Fruit fly (Drosophila melanogaster) whole organism, prepupa: ENCODE results near the gene CG14644.

Experiments used
- CG10631 ChIP-seq: fragments of 200-800 bp; sonication (Bioruptor generic); optimal IDR thresholded peaks from 2 replicates; lab custom pipeline; 2016; ENCODE audit warnings: missing biosample characterization, missing genetic modification characterization
- CG11294 ChIP-seq: fragments of 200-800 bp; sonication (Bioruptor generic); IDR thresholded peaks from 2 replicates; pipeline ENCODE4 v1.3.6; 2022; ENCODE audit warnings: missing biosample characterization, missing genetic modification characterization
- CG11762 ChIP-seq: fragments of 200-800 bp; sonication (Bioruptor generic); optimal IDR thresholded peaks from 3 replicates; lab custom pipeline; 2016; ENCODE audit warnings: missing biosample characterization, missing genetic modification characterization; ENCODE audit not compliant: insufficient read depth
- CG11902 ChIP-seq: fragments of 200-800 bp; sonication (Bioruptor generic); optimal IDR thresholded peaks from 3 replicates; lab custom pipeline; 2016; ENCODE audit warnings: missing biosample characterization, missing genetic modification characterization
- CG15336 ChIP-seq: fragments of 200-800 bp; sonication (Bioruptor generic); IDR thresholded peaks from 2 replicates; pipeline ENCODE4 v1.3.6; 2022; ENCODE audit warnings: missing biosample characterization, missing genetic modification characterization
- CG16779 ChIP-seq: fragments of 200-800 bp; sonication (Bioruptor generic); optimal IDR thresholded peaks from 3 replicates; lab custom pipeline; 2017; ENCODE audit warnings: missing biosample characterization, mild to moderate bottlenecking, missing genetic modification characterization
- CG3032 ChIP-seq: fragments of 200-800 bp; optimal IDR thresholded peaks from 2 replicates; lab custom pipeline; 2019; ENCODE audit warnings: missing biosample characterization, mild to moderate bottlenecking, missing genetic modification characterization, moderate library complexity
- CG34406 ChIP-seq: fragments of 200-800 bp; sonication (Bioruptor generic); optimal IDR thresholded peaks from 3 replicates; lab custom pipeline; 2016; ENCODE audit warnings: missing biosample characterization, missing genetic modification characterization
- CG3919 ChIP-seq: fragments of 200-800 bp; sonication (Bioruptor generic); optimal IDR thresholded peaks from 3 replicates; lab custom pipeline; 2016; ENCODE audit warnings: missing biosample characterization, missing genetic modification characterization
- CG4318 ChIP-seq: fragments of 200-800 bp; sonication (Bioruptor generic); optimal IDR thresholded peaks from 3 replicates; lab custom pipeline; 2017; ENCODE audit warnings: missing biosample characterization, mild to moderate bottlenecking, missing genetic modification characterization
- CG6792 ChIP-seq: fragments of 200-800 bp; sonication (Bioruptor generic); optimal IDR thresholded peaks from 3 replicates; lab custom pipeline; 2016; ENCODE audit warnings: missing biosample characterization, missing genetic modification characterization
- CG6808 ChIP-seq: fragments of 200-800 bp; sonication (Bioruptor generic); optimal IDR thresholded peaks from 3 replicates; lab custom pipeline; 2017; ENCODE audit warnings: missing biosample characterization, missing genetic modification characterization, mild to moderate bottlenecking, moderate library complexity, missing genetic modification reagents
- CG9139 ChIP-seq: fragments of 200-800 bp; sonication (Bioruptor generic); optimal IDR thresholded peaks from 3 replicates; lab custom pipeline; 2017; ENCODE audit warnings: missing biosample characterization, mild to moderate bottlenecking, missing genetic modification characterization
- Eip78C ChIP-seq: fragments of 200-800 bp; sonication (Bioruptor generic); peaks from one replicate; lab custom pipeline; 2016; ENCODE audit warnings: missing biosample characterization, missing genetic modification characterization
- Eip93F ChIP-seq: fragments of 200-800 bp; sonication (Bioruptor generic); optimal IDR thresholded peaks from 2 replicates; lab custom pipeline; 2016; ENCODE audit warnings: missing biosample characterization, mild to moderate bottlenecking, missing genetic modification characterization
- Gug ChIP-seq: fragments of 200-800 bp; sonication (Bioruptor generic); IDR thresholded peaks from 2 replicates; pipeline ENCODE4 v1.3.6; 2022; ENCODE audit warnings: missing biosample characterization, missing genetic modification characterization
- Sox102F ChIP-seq: fragments of 200-800 bp; sonication (Bioruptor generic); optimal IDR thresholded peaks from 2 replicates; lab custom pipeline; 2016; ENCODE audit warnings: missing biosample characterization, mild to moderate bottlenecking, missing genetic modification characterization
- Sox15 ChIP-seq: fragments of 200-800 bp; sonication (Bioruptor generic); optimal IDR thresholded peaks from 3 replicates; lab custom pipeline; 2016; ENCODE audit warnings: missing biosample characterization, missing genetic modification characterization
- achi ChIP-seq: fragments of 200-800 bp; sonication (Bioruptor generic); optimal IDR thresholded peaks from 3 replicates; lab custom pipeline; 2016; ENCODE audit warnings: missing biosample characterization, missing genetic modification characterization
- dac ChIP-seq: fragments of 200-800 bp; sonication (Bioruptor generic); optimal IDR thresholded peaks from 2 replicates; lab custom pipeline; 2017; ENCODE audit warnings: missing biosample characterization, mild to moderate bottlenecking, missing genetic modification characterization
- eg ChIP-seq: fragments of 200-800 bp; sonication (Bioruptor generic); IDR thresholded peaks from 3 replicates; pipeline ENCODE4 v1.3.6; 2022; ENCODE audit warnings: missing biosample characterization, missing genetic modification characterization
- fd85E ChIP-seq: fragments of 200-800 bp; sonication (Bioruptor generic); optimal IDR thresholded peaks from 3 replicates; lab custom pipeline; 2016; ENCODE audit warnings: missing biosample characterization, missing genetic modification characterization
- fkh ChIP-seq: fragments of 200-800 bp; sonication (Bioruptor generic); optimal IDR thresholded peaks from 3 replicates; lab custom pipeline; 2017; ENCODE audit warnings: missing biosample characterization, mild to moderate bottlenecking, missing genetic modification characterization, moderate library complexity
- lz ChIP-seq: fragments of 200-800 bp; sonication (Bioruptor generic); optimal IDR thresholded peaks from 3 replicates; lab custom pipeline; 2016; ENCODE audit warnings: missing biosample characterization, missing genetic modification characterization
- pdm3 ChIP-seq: fragments of 200-800 bp; sonication (Bioruptor generic); optimal IDR thresholded peaks from 3 replicates; lab custom pipeline; 2016; ENCODE audit warnings: missing biosample characterization, missing genetic modification characterization
- spab ChIP-seq: fragments of 200-800 bp; sonication (Bioruptor generic); optimal IDR thresholded peaks from 2 replicates; lab custom pipeline; 2017; ENCODE audit warnings: missing biosample characterization, mild to moderate bottlenecking, missing genetic modification characterization, missing genetic modification reagents
- ss ChIP-seq, 2 experiments: fragments of 200-800 bp; sonication (Bioruptor generic); optimal IDR thresholded peaks; 2 replicates in 1 of 2; 3 replicates in 1 of 2; lab custom pipeline; 2017 to 2018; ENCODE audit warnings: mild to moderate bottlenecking in 2 of 2, missing biosample characterization in 2 of 2, missing genetic modification characterization in 2 of 2, moderate library complexity in 1 of 2
- svp ChIP-seq: fragments of 200-800 bp; sonication (Bioruptor generic); peaks from one replicate; lab custom pipeline; 2016; ENCODE audit warnings: missing biosample characterization, missing genetic modification characterization
- vri ChIP-seq: fragments of 200-800 bp; sonication (Bioruptor generic); optimal IDR thresholded peaks from 3 replicates; lab custom pipeline; 2016; ENCODE audit warnings: missing biosample characterization, mild to moderate bottlenecking, missing genetic modification characterization

The CG14644 gene

dm6 chr3R:4252943-4253342, at the start of gene CG14644:
CG14644 (minus strand) TSS chr3R:4253043.
- no peak for TF ChIP-seq eg (GFP tag; lab: Robert Waterston, UW)
- no peak for TF ChIP-seq fd85E (GFP tag; lab: Kevin White, UChicago)
- no peak for TF ChIP-seq CG9139
- no peak for TF ChIP-seq Sox15 (GFP tag; lab: Kevin White, UChicago)
- no peak for TF ChIP-seq ss (GFP tag; optimal IDR thresholded peaks at IDR 0.05; lab: Kevin White, UChicago)
- no peak for TF ChIP-seq CG16779
- TF ChIP-seq CG6792 (GFP tag; lab: Kevin White, UChicago), result no peak
- TF ChIP-seq CG3032, result no peak
- TF ChIP-seq CG3919 (GFP tag; lab: Kevin White, UChicago), result no peak
- no peak for TF ChIP-seq CG11902
- no peak for TF ChIP-seq spab (GFP tag; lab: Kevin White, UChicago)
- TF ChIP-seq CG15336 (GFP tag; lab: Robert Waterston, UW), result no peak

DNA sequence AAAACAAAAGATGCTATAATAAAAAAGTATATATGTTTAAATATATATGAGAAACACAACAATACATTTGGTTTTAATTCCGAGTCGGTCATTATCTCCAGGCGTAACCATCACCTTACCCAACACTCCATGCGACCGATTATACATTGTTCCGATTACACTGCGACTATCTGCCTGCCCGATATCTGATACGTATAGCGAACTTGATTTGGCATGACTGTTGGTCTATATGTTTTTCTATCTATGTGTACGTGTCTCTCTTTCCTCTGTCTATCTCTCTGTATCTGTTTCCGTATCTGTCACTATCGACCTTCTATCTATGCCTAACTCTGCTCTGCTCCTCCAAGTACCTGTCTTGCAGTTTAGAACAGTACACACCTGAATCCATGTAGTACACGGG, 48.6 kb upstream of the CG14644 start:
- TF ChIP-seq vri (GFP tag; lab: Kevin White, UChicago) (peak; percentile 57), svp (GFP tag; lab: Kevin White, UChicago) (peak; percentile 64), Eip78C (GFP tag; lab: Kevin White, UChicago) (peak; percentile 9), pdm3 (GFP tag; lab: Kevin White, UChicago) (no peak), lz (no peak), Sox15 (GFP tag; lab: Kevin White, UChicago) (no peak), Sox102F (GFP tag; lab: Kevin White, UChicago) (no peak)
- TF ChIP-seq, all 60 proteins: peak for 3

- no peak for TF ChIP-seq CG11762 (GFP tag; lab: Kevin White, UChicago)
Measured at dm6 chr3R:4294689-4295088, 41.8 kb upstream of the CG14644 start, which contains the start of gene Nepl11. Nepl11 (minus strand) TSS chr3R:4294840.

- TF ChIP-seq CG10631 (GFP tag; lab: Kevin White, UChicago) (no peak), Sox15 (GFP tag; lab: Kevin White, UChicago) (no peak), Gug (GFP tag; lab: Robert Waterston, UW) (no peak), CG34406 (GFP tag; lab: Kevin White, UChicago) (no peak), Eip93F (GFP tag; lab: Kevin White, UChicago) (no peak), fkh (GFP tag; lab: Kevin White, UChicago) (no peak), achi (GFP tag; lab: Kevin White, UChicago) (no peak), lz (no peak), Eip78C (GFP tag; lab: Kevin White, UChicago) (no peak)
Measured at dm6 chr3R:4292185-4292584, 39.3 kb upstream of the CG14644 start.

dm6 chr3R:4291289-4291688, 38.4 kb upstream of the CG14644 start:
- TF ChIP-seq pdm3 (GFP tag; lab: Kevin White, UChicago) (no peak), CG6808 (GFP tag; lab: Kevin White, UChicago) (peak; percentile 25), svp (GFP tag; lab: Kevin White, UChicago) (peak; percentile 88), Eip78C (GFP tag; lab: Kevin White, UChicago) (peak; percentile 30)

- TF ChIP-seq CG4318 (GFP tag; lab: Kevin White, UChicago) (no peak), dac (GFP tag; lab: Kevin White, UChicago) (no peak), lz (no peak), CG11294 (GFP tag; lab: Robert Waterston, UW) (no peak), Eip78C (GFP tag; lab: Kevin White, UChicago) (no peak)
Measured at dm6 chr3R:4284376-4284953, 31.6 kb upstream of the CG14644 start.
